Worm (Caenorhabditis elegans): ENCODE results near the gene rle-1.

- TF ChIP-seq mml-1 (tag; optimal IDR thresholded peaks at IDR 0.05), result no peak
- no peak for TF ChIP-seq unc-62 (GFP tag; optimal IDR thresholded peaks at IDR 0.05)
- no peak for TF ChIP-seq nhr-25 (tag; optimal IDR thresholded peaks at IDR 0.05)
- TF ChIP-seq ama-1 (optimal IDR thresholded peaks at IDR 0.05), result no peak
Observed at ce11 chrIII:10935944-10936343, at the start of gene rle-1.

Measured in whole organism, L3 larva.